Fruit fly (Drosophila melanogaster) whole organism, embryonic: Measurements from ENCODE around the gene CG6937.

ENCODE experiments used
- CG10431 ChIP-seq: fragments of 200-800 bp; sonication (Bioruptor generic); optimal IDR thresholded peaks from 3 replicates; lab custom pipeline; 2018; ENCODE audit warnings: missing biosample characterization, mild to moderate bottlenecking, missing genetic modification characterization
- CG12744 ChIP-seq: fragments of 200-800 bp; sonication (Bioruptor generic); optimal IDR thresholded peaks from 2 replicates; lab custom pipeline; 2016; ENCODE audit warnings: missing biosample characterization, missing genetic modification characterization
- CG13424 ChIP-seq: fragments of 200-800 bp; sonication (Bioruptor generic); optimal IDR thresholded peaks from 2 replicates; lab custom pipeline; 2019; ENCODE audit warnings: missing biosample characterization, mild to moderate bottlenecking, missing genetic modification characterization, moderate library complexity
- CG13894 ChIP-seq: fragments of 200-800 bp; sonication (Bioruptor generic); optimal IDR thresholded peaks from 3 replicates; lab custom pipeline; 2018; ENCODE audit warnings: missing biosample characterization, mild to moderate bottlenecking, missing genetic modification characterization, moderate library complexity
- CG14050 ChIP-seq: fragments of 200-800 bp; sonication (Bioruptor generic); IDR thresholded peaks from 3 replicates; pipeline ENCODE4 v1.3.6; 2022; ENCODE audit warnings: missing biosample characterization, missing genetic modification characterization
- CG14860 ChIP-seq: fragments of 200-800 bp; sonication (Bioruptor generic); IDR thresholded peaks from 3 replicates; pipeline ENCODE4 v1.3.6; 2022; ENCODE audit warnings: missing biosample characterization, missing genetic modification characterization; ENCODE audit not compliant: partially characterized antibody
- CG18262 ChIP-seq: fragments of 200-800 bp; optimal IDR thresholded peaks from 3 replicates; lab custom pipeline; 2019; ENCODE audit warnings: missing biosample characterization, mild to moderate bottlenecking, missing genetic modification characterization, moderate library complexity
- CG18476 ChIP-seq: fragments of 200-800 bp; sonication (Bioruptor generic); optimal IDR thresholded peaks from 2 replicates; lab custom pipeline; 2016; ENCODE audit warnings: missing biosample characterization, mild to moderate bottlenecking, missing genetic modification characterization
- CG18619 ChIP-seq: fragments of 200-800 bp; sonication (Bioruptor generic); optimal IDR thresholded peaks from 3 replicates; lab custom pipeline; 2017; ENCODE audit warnings: missing biosample characterization, mild to moderate bottlenecking, missing genetic modification characterization
- CG32772 ChIP-seq: fragments of 200-800 bp; sonication (Bioruptor generic); IDR thresholded peaks from 2 replicates; pipeline ENCODE4 v1.3.6; 2022; ENCODE audit warnings: missing biosample characterization, missing genetic modification characterization
- CG3726 ChIP-seq: fragments of 200-800 bp; sonication (Bioruptor generic); IDR thresholded peaks from 3 replicates; pipeline ENCODE4, ENCODE4 v1.3.6; 2022; ENCODE audit warnings: missing biosample characterization, missing genetic modification characterization
- CG43689 ChIP-seq: fragments of 200-800 bp; sonication (Bioruptor generic); IDR thresholded peaks from 2 replicates; pipeline ENCODE4 v1.3.6; 2022; ENCODE audit warnings: missing biosample characterization, missing genetic modification characterization
- CG6791 ChIP-seq: fragments of 200-800 bp; sonication (Bioruptor generic); IDR thresholded peaks from 3 replicates; pipeline ENCODE4 v1.3.6; 2022; ENCODE audit warnings: missing biosample characterization, missing genetic modification characterization; ENCODE audit not compliant: partially characterized antibody
- CG7987 ChIP-seq: fragments of 200-800 bp; sonication (Bioruptor generic); optimal IDR thresholded peaks from 2 replicates; lab custom pipeline; 2018; ENCODE audit warnings: missing biosample characterization, mild to moderate bottlenecking, missing genetic modification characterization, moderate library complexity
- CG8478 ChIP-seq: fragments of >200 bp; optimal IDR thresholded peaks from 2 replicates; lab custom pipeline; 2018
- CG8944 ChIP-seq: fragments of 200-800 bp; sonication (Bioruptor generic); optimal IDR thresholded peaks from 3 replicates; lab custom pipeline; 2016; ENCODE audit warnings: missing biosample characterization, missing genetic modification characterization
- CG9817 ChIP-seq: fragments of 200-800 bp; sonication (Bioruptor generic); optimal IDR thresholded peaks from 2 replicates; lab custom pipeline; 2018; ENCODE audit warnings: missing biosample characterization, mild to moderate bottlenecking, missing genetic modification characterization, moderate library complexity
- CTCF ChIP-seq: fragments of 200-800 bp; sonication (Bioruptor generic); optimal IDR thresholded peaks from 2 replicates; lab custom pipeline; 2017; ENCODE audit warnings: missing biosample characterization, mild to moderate bottlenecking, missing genetic modification characterization, moderate library complexity
- CoRest ChIP-seq: fragments of 200-800 bp; sonication (Bioruptor generic); optimal IDR thresholded peaks from 3 replicates; lab custom pipeline; 2018; ENCODE audit warnings: missing biosample characterization, mild to moderate bottlenecking, missing genetic modification characterization, moderate library complexity
- D19A ChIP-seq: fragments of 200-800 bp; optimal IDR thresholded peaks from 3 replicates; lab custom pipeline; 2019; ENCODE audit warnings: missing biosample characterization, mild to moderate bottlenecking, missing genetic modification characterization, moderate library complexity
- Dbx ChIP-seq: fragments of 200-800 bp; sonication (Bioruptor generic); IDR thresholded peaks from 3 replicates; pipeline ENCODE4 v1.3.6; 2022; ENCODE audit warnings: missing biosample characterization, missing genetic modification characterization
- Dek ChIP-seq: fragments of 200-800 bp; sonication (Bioruptor generic); optimal IDR thresholded peaks from 3 replicates; lab custom pipeline; 2019; ENCODE audit warnings: missing biosample characterization, mild to moderate bottlenecking, missing genetic modification characterization, moderate library complexity
- ERR ChIP-seq: fragments of 200-800 bp; sonication (Bioruptor generic); optimal IDR thresholded peaks from 2 replicates; lab custom pipeline; 2016; ENCODE audit warnings: missing biosample characterization, missing genetic modification characterization
- Fer1 ChIP-seq: fragments of 200-800 bp; sonication (Bioruptor generic); optimal IDR thresholded peaks from 2 replicates; lab custom pipeline; 2017; ENCODE audit warnings: missing biosample characterization, mild to moderate bottlenecking, missing genetic modification characterization
- Fer3 ChIP-seq: fragments of 200-800 bp; sonication (Bioruptor generic); optimal IDR thresholded peaks from 2 replicates; lab custom pipeline; 2018; ENCODE audit warnings: missing biosample characterization, mild to moderate bottlenecking, missing genetic modification characterization, moderate library complexity
- H15 ChIP-seq: fragments of 200-800 bp; sonication (Bioruptor generic); IDR thresholded peaks from 3 replicates; pipeline ENCODE4 v1.3.6; 2022; ENCODE audit warnings: missing biosample characterization, missing genetic modification characterization
- HLH54F ChIP-seq: fragments of 200-800 bp; sonication (Bioruptor generic); optimal IDR thresholded peaks from 3 replicates; lab custom pipeline; 2016; ENCODE audit warnings: missing biosample characterization, missing genetic modification characterization
- Hand ChIP-seq: fragments of 200-800 bp; sonication (Bioruptor generic); optimal IDR thresholded peaks from 2 replicates; lab custom pipeline; 2017; ENCODE audit warnings: mild to moderate bottlenecking, missing biosample characterization, missing genetic modification reagents, missing genetic modification characterization
- Hmr ChIP-seq: fragments of 200-800 bp; sonication (Bioruptor generic); optimal IDR thresholded peaks from 3 replicates; lab custom pipeline; 2017; ENCODE audit warnings: mild to moderate bottlenecking, missing biosample characterization, missing genetic modification reagents, missing genetic modification characterization
- Jarid2 ChIP-seq: fragments of 200-800 bp; sonication (Bioruptor generic); optimal IDR thresholded peaks from 3 replicates; lab custom pipeline; 2017; ENCODE audit warnings: mild to moderate bottlenecking, missing biosample characterization, missing genetic modification reagents, missing genetic modification characterization
- Med ChIP-seq: fragments of 200-800 bp; sonication (Bioruptor generic); peaks from one replicate; lab custom pipeline; 2016; ENCODE audit warnings: missing biosample characterization, missing genetic modification characterization, mild to moderate bottlenecking, inconsistent platforms, moderate library complexity
- Myb ChIP-seq: fragments of 200-800 bp; sonication (Bioruptor generic); optimal IDR thresholded peaks from 2 replicates; lab custom pipeline; 2016; ENCODE audit warnings: missing biosample characterization, missing genetic modification characterization
- Optix ChIP-seq: fragments of 200-800 bp; sonication (Bioruptor generic); IDR thresholded peaks from 3 replicates; pipeline ENCODE4 v1.3.6; 2022; ENCODE audit warnings: missing biosample characterization, missing genetic modification characterization
- Poxn ChIP-seq: fragments of 200-800 bp; sonication (Bioruptor generic); IDR thresholded peaks from 2 replicates; pipeline ENCODE4 v1.3.6; 2022; ENCODE audit warnings: missing biosample characterization, missing genetic modification characterization
- Rfx ChIP-seq: fragments of 200-800 bp; sonication (Bioruptor generic); IDR thresholded peaks from 2 replicates; pipeline ENCODE4 v1.3.6; 2022; ENCODE audit warnings: missing biosample characterization, missing genetic modification characterization
- Taf1 ChIP-seq: fragments of 200-800 bp; sonication (Bioruptor generic); IDR thresholded peaks from 2 replicates; pipeline ENCODE4 v1.3.6; 2022; ENCODE audit warnings: missing biosample characterization, missing genetic modification characterization
- ara ChIP-seq: fragments of 200-800 bp; sonication (Bioruptor generic); IDR thresholded peaks from 2 replicates; pipeline ENCODE4 v1.3.6; 2022; ENCODE audit warnings: missing biosample characterization, missing genetic modification characterization
- ash1 ChIP-seq: fragments of 200-800 bp; sonication (Bioruptor generic); optimal IDR thresholded peaks from 2 replicates; lab custom pipeline; 2018; ENCODE audit warnings: missing biosample characterization, mild to moderate bottlenecking, missing genetic modification characterization
- az2 ChIP-seq: fragments of 200-800 bp; sonication (Bioruptor generic); optimal IDR thresholded peaks from 3 replicates; lab custom pipeline; 2016; ENCODE audit warnings: missing biosample characterization, missing genetic modification characterization
- dmrt99B ChIP-seq: fragments of 200-800 bp; sonication (Bioruptor generic); optimal IDR thresholded peaks from 2 replicates; lab custom pipeline; 2018; ENCODE audit warnings: missing biosample characterization, mild to moderate bottlenecking, missing genetic modification characterization, moderate library complexity
- fd64A ChIP-seq: fragments of 200-800 bp; sonication (Bioruptor generic); optimal IDR thresholded peaks from 3 replicates; lab custom pipeline; 2018; ENCODE audit warnings: missing biosample characterization, mild to moderate bottlenecking, missing genetic modification characterization
- lab ChIP-seq: fragments of 200-800 bp; sonication (Bioruptor generic); optimal IDR thresholded peaks from 3 replicates; lab custom pipeline; 2017; ENCODE audit warnings: missing biosample characterization, missing genetic modification characterization, mild to moderate bottlenecking, moderate library complexity, missing genetic modification reagents
- nau ChIP-seq: fragments of 200-800 bp; sonication (Bioruptor generic); optimal IDR thresholded peaks from 3 replicates; lab custom pipeline; 2017; ENCODE audit warnings: missing biosample characterization, mild to moderate bottlenecking, missing genetic modification characterization, missing genetic modification reagents
- org-1 ChIP-seq: fragments of 200-800 bp; sonication (Bioruptor generic); optimal IDR thresholded peaks from 2 replicates; lab custom pipeline; 2017; ENCODE audit warnings: missing biosample characterization, missing genetic modification characterization
- pan ChIP-seq, 4 experiments: fragments of >200 bp in 3 of 4; fragments of 200-800 bp in 1 of 4; sonication (Bioruptor generic) in 1 of 4; optimal IDR thresholded peaks in 3 of 4; IDR thresholded peaks in 1 of 4; 2 replicates each; pipeline versions ENCODE4 v1.3.6 to Lab custom; 2017 to 2022; ENCODE audit warnings: missing biosample characterization in 2 of 4, missing genetic modification characterization in 2 of 4, mixed read lengths in 1 of 4
- sob ChIP-seq: fragments of 200-800 bp; sonication (Bioruptor generic); IDR thresholded peaks from 2 replicates; pipeline ENCODE4 v1.3.6; 2022; ENCODE audit warnings: missing biosample characterization, missing genetic modification characterization
- stwl ChIP-seq: fragments of 200-800 bp; sonication (Bioruptor generic); optimal IDR thresholded peaks from 3 replicates; lab custom pipeline; 2018; ENCODE audit warnings: missing biosample characterization, mild to moderate bottlenecking, missing genetic modification characterization, moderate library complexity
- tgo ChIP-seq: fragments of 200-800 bp; sonication (Bioruptor generic); IDR thresholded peaks from 3 replicates; pipeline ENCODE4 v1.3.6; 2022; ENCODE audit warnings: missing biosample characterization, missing genetic modification characterization
- toy ChIP-seq: fragments of 200-800 bp; sonication (Bioruptor generic); IDR thresholded peaks from 2 replicates; pipeline ENCODE4 v1.3.6; 2022; ENCODE audit warnings: missing biosample characterization, missing genetic modification characterization
- twi ChIP-seq: fragments of 200-800 bp; optimal IDR thresholded peaks from 2 replicates; lab custom pipeline; 2019; ENCODE audit warnings: missing biosample characterization, mild to moderate bottlenecking, missing genetic modification characterization, moderate library complexity
- zfh2 ChIP-seq: fragments of 200-800 bp; sonication (Bioruptor generic); optimal IDR thresholded peaks from 2 replicates; lab custom pipeline; 2016; ENCODE audit warnings: missing biosample characterization, missing genetic modification characterization

CG6937 gene

DNA sequence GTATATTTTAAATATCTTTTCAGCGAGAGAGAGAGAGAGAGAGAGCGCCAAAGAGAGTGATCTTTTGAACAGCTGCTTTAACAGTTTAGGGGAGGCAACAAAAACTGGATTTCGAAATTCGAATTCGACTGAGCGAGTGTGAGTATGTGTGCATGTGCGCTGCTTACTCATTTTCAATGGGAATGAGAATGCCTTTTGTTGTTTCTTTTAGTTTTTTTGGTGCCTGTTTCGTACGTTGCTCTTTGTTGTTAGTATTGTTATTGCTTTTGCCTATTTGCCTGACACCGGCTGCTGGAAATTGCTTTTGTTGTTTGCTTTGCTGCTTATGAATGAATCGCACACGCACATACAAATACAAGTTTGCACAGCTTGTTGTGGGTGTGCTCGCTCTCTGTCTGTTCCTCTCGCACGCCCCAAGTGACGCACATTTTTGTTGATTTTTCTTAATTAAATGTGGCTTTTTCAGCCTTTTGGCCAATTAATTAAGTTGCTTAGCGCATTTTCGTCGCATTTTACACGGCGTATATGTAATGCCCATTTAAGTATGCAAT is 42.3 kb downstream of the CG6937 start (continued):
- no peak for TF ChIP-seq Optix (GFP tag; lab: Robert Waterston, UW)
- peak; percentile 73 for TF ChIP-seq CG7987
- peak; percentile 62 for TF ChIP-seq CG13894
- TF ChIP-seq CG32772 (GFP tag; lab: Robert Waterston, UW): no peak
- no peak for TF ChIP-seq twi
- 0 out of 3 replicates have a peak, but pooled peaks have one; percentile 21 for TF ChIP-seq Dbx (GFP tag; lab: Robert Waterston, UW)
- TF ChIP-seq tgo (GFP tag; lab: Robert Waterston, UW): no peak
- peak; percentile 79 for TF ChIP-seq Hmr (GFP tag; lab: Kevin White, UChicago)
- no peak for TF ChIP-seq CG6791
- TF ChIP-seq CG18262: peak; percentile 16
- no peak for TF ChIP-seq CG3726 (GFP tag; lab: Robert Waterston, UW)
- TF ChIP-seq Myb (GFP tag; lab: Kevin White, UChicago): peak; percentile 10
- TF ChIP-seq CG12744 (GFP tag; lab: Kevin White, UChicago): peak; percentile 56
- no peak for TF ChIP-seq CG14050 (GFP tag; lab: Robert Waterston, UW)
- TF ChIP-seq stwl (tag; lab: Kevin White, UChicago): no peak
- no peak for TF ChIP-seq CG43689 (GFP tag; lab: Robert Waterston, UW)
- peak; percentile 42; the same call in 1 of the 2 replicates for TF ChIP-seq sob (GFP tag; lab: Robert Waterston, UW)
- no peak for TF ChIP-seq toy
- no peak for TF ChIP-seq ash1 (GFP tag; lab: Kevin White, UChicago)
- peak; percentile 35 for TF ChIP-seq Jarid2
- TF ChIP-seq CTCF (GFP tag; lab: Kevin White, UChicago): no peak
- peak; percentile 37 for TF ChIP-seq CG13424 (tag; lab: Kevin White, UChicago)
- TF ChIP-seq D19A (tag; lab: Kevin White, UChicago): peak; percentile 2
- no peak for TF ChIP-seq CG8478 (lab: Kevin White, UChicago)
- no peak for TF ChIP-seq H15 (GFP tag; lab: Robert Waterston, UW)
- no peak for TF ChIP-seq CG8944
- TF ChIP-seq CG18476 (GFP tag; lab: Kevin White, UChicago): no peak
- no peak for TF ChIP-seq Poxn
- TF ChIP-seq Taf1 (GFP tag; lab: Robert Waterston, UW): no peak

DNA sequence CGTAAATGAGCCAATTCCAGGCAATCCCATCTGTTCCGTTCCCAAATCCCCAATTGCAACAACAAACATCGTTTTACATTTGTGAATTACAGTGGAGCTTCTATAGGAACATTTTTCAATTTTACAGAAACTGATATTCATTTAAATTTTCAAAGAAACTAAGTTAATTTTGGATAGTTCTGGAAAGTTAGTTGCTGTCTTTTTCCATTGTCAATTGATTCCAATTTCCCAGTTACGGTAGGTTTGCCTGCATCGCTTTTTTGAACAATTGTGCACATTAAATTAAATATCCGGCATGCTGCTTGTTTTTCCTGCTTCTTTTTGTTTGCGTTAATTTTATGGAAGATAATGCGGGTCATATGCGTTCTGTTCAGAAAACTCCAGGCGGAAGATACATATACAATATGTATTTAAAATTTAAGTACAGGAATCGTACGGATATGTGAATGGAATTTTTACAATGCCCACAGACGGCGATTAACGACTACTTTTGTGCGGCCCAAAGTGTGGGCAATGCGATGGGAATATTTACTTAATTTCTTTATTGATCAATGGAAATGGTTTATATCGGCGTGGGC is 43.5 kb downstream of the CG6937 start:
- TF ChIP-seq ara (GFP tag; lab: Robert Waterston, UW) (no peak), Hand (GFP tag; lab: Kevin White, UChicago) (no peak), HLH54F (peak; percentile 50), Med (GFP tag; lab: Kevin White, UChicago) (peak; percentile 65), CoRest (tag; lab: Kevin White, UChicago) (peak; percentile 54), Fer3 (tag; lab: Kevin White, UChicago) (peak; percentile 25), dmrt99B (tag; lab: Kevin White, UChicago) (peak; percentile 31), zfh2 (peak; percentile 25), CG14860 (no peak), fd64A (no peak), CG10431 (GFP tag; lab: Kevin White, UChicago) (no peak), CG18619 (GFP tag; lab: Kevin White, UChicago) (peak; percentile 17), pan (optimal IDR thresholded peaks at IDR 0.05; lab: Kevin White, UChicago) (no peak), pan (GFP tag; optimal IDR thresholded peaks at IDR 0.05 in 1 of 2, IDR thresholded peaks at IDR 0.05 in 1 of 2) (peak in 1 of 2 experiments; percentile 41), Dek (tag; lab: Kevin White, UChicago) (peak; percentile 22), CG9817 (peak; percentile 47), Fer1 (GFP tag; lab: Kevin White, UChicago) (no peak), Rfx (peak; percentile 42; the same call in 1 of the 2 replicates), nau (no peak), ERR (GFP tag; lab: Kevin White, UChicago) (peak; percentile 24), Myb (GFP tag; lab: Kevin White, UChicago) (no peak), org-1 (GFP tag; lab: Kevin White, UChicago) (no peak), az2 (GFP tag; lab: Kevin White, UChicago) (peak; percentile 30), lab (GFP tag; lab: Kevin White, UChicago) (peak; percentile 33)
